Worm (Caenorhabditis elegans) whole organism, L4/young adult: Measurements from ENCODE around the gene Y67H2A.7.

ENCODE experiments used
- W03F9.2 ChIP-seq: fragments of 150-350 bp; optimal IDR thresholded peaks from 2 replicates; lab custom pipeline; 2014; ENCODE audit warnings: missing biosample characterization, missing genetic modification characterization
- dao-5 ChIP-seq: sonication (generic microtip); optimal IDR thresholded peaks from 2 replicates; lab custom pipeline; 2016; ENCODE audit warnings: missing genotype, missing genetic modification characterization, moderate library complexity, missing compliant biosample characterization
- him-1 ChIP-seq: sonication (generic microtip); optimal IDR thresholded peaks from 2 replicates; lab custom pipeline; 2016; ENCODE audit warnings: missing genotype, missing genetic modification reagents, missing genetic modification characterization, missing compliant biosample characterization

DNA sequence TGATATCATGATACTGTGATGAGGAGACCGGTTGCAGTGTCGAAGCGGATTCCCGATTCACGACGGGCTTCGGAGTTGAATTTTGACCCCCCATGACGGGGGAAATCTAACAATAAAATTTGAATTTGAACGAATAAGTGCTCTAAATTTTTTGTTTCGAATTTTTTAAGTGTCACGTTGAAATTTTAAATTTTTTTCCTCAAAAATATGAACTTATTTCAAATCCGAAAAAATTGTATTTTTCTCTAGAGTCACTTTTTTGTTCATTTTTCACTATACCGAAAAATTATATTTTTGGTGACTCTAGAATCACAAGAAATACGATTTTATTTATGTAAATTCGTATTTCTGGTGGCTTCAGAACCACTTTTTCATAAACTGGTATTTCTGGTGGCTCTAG, 54.9 kb downstream of the Y67H2A.7 start, which contains the start of gene W02A2.8:
- TF ChIP-seq him-1 (no peak), dao-5 (tag; lab: Kevin White, UChicago) (no peak), W03F9.2 (tag; lab: Kevin White, UChicago) (no peak)
